Worm (Caenorhabditis elegans): ENCODE measurements around the gene metr-1.
"Not testable (repeated sequence)": the region's sequence is repeated elsewhere in the genome, so short reads cannot be mapped to it uniquely, and the experiment has no call there.

Gene metr-1

DNA sequence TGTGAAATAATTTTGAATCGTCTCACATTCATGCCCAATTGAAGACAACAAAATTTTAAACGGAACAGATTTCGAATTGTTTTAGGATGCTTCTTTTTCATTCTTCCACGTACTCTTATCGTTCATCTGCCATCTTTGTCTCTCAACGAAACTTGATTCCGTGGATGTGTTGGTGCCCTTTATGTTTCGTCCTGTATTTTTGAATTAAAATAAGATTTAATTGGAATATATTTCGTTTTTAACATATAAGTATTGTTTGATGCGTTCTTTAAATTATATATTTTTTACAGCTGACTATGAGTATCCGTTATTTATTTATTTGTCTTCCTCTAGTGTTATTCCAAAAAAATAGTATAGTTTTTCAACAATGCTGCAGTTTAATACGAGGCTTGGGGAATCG lies 24.3 kb upstream of the metr-1 start, which contains the start of gene gly-1:
gly-1 (minus strand) TSS at position 101 of the 400 bp plus-strand sequence.
- TF ChIP-seq flt-1 (GFP tag; IDR thresholded peaks at IDR 0.05): no peak

DNA sequence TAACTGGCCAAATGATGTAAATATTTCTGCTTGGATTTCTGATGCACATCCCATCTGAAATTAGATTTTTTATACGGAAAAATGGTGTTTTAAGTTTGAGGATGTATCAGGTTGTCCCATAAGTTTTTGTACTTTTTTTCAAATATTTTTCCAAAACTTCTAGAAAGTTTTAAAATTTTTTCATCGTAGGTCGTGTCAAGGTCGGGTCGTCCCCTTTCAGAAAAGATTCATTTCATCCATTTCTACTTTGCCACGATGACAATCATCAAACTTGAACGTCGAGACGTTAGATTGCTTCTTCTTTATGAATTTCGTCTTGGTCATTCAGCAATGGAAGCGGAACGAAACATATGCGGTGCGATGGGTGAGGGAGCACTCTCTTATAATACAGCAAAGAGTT lies 22.0 kb upstream of the metr-1 start, which contains the start of gene sra-12:
sra-12 (minus strand) TSS at position 101 of the 400 bp plus-strand sequence.
- not testable (repeated sequence) for TF ChIP-seq cog-1 (tag; optimal IDR thresholded peaks at IDR 0.05); ztf-29 (GFP tag; IDR thresholded peaks at IDR 0.05); ref-1 (GFP tag; conservative IDR thresholded peaks at IDR 0.05)

DNA sequence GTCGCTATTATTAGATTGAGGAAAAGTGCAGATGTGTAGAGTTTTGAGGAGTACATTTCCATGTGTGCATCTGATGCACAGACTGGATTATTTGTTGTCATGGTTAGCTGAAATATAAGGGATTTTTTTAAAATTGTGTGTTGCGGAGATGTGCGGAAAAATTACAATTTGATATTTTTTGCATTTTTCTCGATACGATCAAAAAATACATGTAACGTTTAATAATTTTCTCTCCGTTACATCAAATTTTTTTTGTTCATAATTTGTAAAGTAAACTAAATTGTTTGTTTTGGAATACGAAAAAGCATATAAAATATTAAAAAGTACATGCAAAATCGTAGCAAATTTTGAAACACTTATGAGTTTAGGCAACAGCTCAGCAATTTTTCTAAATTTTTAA lies 16.1 kb upstream of the metr-1 start, which contains the start of gene sra-11:
sra-11 (minus strand) TSS at position 101 of the 400 bp plus-strand sequence.
- no peak for TF ChIP-seq klf-2 (GFP tag; conservative IDR thresholded peaks at IDR 0.05)
- no peak for TF ChIP-seq ztf-29 (GFP tag; IDR thresholded peaks at IDR 0.05)
- TF ChIP-seq cog-1 (tag; optimal IDR thresholded peaks at IDR 0.05): no peak
- no peak for TF ChIP-seq ztf-23 (GFP tag; IDR thresholded peaks at IDR 0.05)
- TF ChIP-seq med-1 (GFP tag; optimal IDR thresholded peaks at IDR 0.05; ENCODE audit: insufficient read depth): no peak
- TF ChIP-seq tab-1 (GFP tag; IDR thresholded peaks at IDR 0.05): no peak
- no peak for TF ChIP-seq T22C8.4 (GFP tag; IDR thresholded peaks at IDR 0.05)
- no peak for TF ChIP-seq flt-1 (GFP tag; IDR thresholded peaks at IDR 0.05)
- TF ChIP-seq ref-1 (GFP tag; conservative IDR thresholded peaks at IDR 0.05): no peak

DNA sequence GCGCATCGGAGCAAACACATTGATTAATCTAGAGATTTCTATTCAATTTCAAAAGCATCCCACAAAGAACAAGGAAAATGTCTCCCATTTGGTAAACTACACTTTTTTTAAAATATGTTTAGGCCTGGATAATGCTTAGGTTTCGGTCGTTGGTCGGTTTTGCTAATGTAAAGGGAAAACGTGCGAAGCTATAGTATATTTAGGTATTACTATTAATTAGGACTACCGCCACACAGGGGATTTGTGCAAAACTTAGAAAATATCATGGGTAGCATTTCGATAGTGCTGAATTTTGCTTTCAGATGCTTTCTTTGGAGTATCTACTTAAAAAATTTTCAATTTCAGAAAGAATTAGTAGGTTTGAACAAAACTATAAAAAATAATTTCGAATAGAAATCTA lies 13.4 kb upstream of the metr-1 start:
- TF ChIP-seq T22C8.4 (GFP tag; IDR thresholded peaks at IDR 0.05): no peak
- no peak for TF ChIP-seq tab-1 (GFP tag; IDR thresholded peaks at IDR 0.05)
- no peak for TF ChIP-seq klf-2 (GFP tag; conservative IDR thresholded peaks at IDR 0.05)
- TF ChIP-seq med-1 (GFP tag; optimal IDR thresholded peaks at IDR 0.05; ENCODE audit: insufficient read depth): no peak
- TF ChIP-seq flt-1 (GFP tag; IDR thresholded peaks at IDR 0.05): no peak
- no peak for TF ChIP-seq cog-1 (tag; optimal IDR thresholded peaks at IDR 0.05)
- no peak for TF ChIP-seq ref-1 (GFP tag; conservative IDR thresholded peaks at IDR 0.05)
- TF ChIP-seq ztf-29 (GFP tag; IDR thresholded peaks at IDR 0.05): no peak
- TF ChIP-seq ztf-23 (GFP tag; IDR thresholded peaks at IDR 0.05): no peak

DNA sequence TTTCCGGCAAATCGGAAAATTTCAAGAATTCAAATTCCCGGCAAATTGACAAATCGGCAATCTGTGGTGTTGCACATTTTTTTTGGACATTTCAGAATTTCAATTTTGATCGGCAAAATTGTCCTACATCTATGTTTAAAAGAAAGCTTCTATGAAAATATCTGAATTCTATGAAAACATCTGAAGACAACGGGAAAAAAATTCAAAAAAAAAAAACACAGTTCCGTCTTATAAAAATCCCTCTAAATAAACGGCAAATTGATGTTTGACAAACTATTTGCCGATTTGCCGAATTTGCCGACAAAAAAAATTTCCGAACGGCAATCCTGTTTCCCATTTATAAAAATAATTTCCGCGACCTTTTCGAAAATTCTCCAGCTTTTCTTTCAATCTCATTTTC lies 12.0 kb upstream of the metr-1 start, which contains the start of gene F44F4.15:
F44F4.15 (plus strand) TSS at position 301 of the 400 bp plus-strand sequence.
- TF ChIP-seq ztf-29 (GFP tag; IDR thresholded peaks at IDR 0.05): no peak
- TF ChIP-seq ref-1 (GFP tag; conservative IDR thresholded peaks at IDR 0.05): no peak
- TF ChIP-seq med-1 (GFP tag; optimal IDR thresholded peaks at IDR 0.05; ENCODE audit: insufficient read depth): no peak
- no peak for TF ChIP-seq tab-1 (GFP tag; IDR thresholded peaks at IDR 0.05)
- no peak for TF ChIP-seq T22C8.4 (GFP tag; IDR thresholded peaks at IDR 0.05)
- TF ChIP-seq klf-2 (GFP tag; conservative IDR thresholded peaks at IDR 0.05): no peak
- TF ChIP-seq ztf-23 (GFP tag; IDR thresholded peaks at IDR 0.05): no peak
- TF ChIP-seq cog-1 (tag; optimal IDR thresholded peaks at IDR 0.05): no peak
- no peak for TF ChIP-seq flt-1 (GFP tag; IDR thresholded peaks at IDR 0.05)

DNA sequence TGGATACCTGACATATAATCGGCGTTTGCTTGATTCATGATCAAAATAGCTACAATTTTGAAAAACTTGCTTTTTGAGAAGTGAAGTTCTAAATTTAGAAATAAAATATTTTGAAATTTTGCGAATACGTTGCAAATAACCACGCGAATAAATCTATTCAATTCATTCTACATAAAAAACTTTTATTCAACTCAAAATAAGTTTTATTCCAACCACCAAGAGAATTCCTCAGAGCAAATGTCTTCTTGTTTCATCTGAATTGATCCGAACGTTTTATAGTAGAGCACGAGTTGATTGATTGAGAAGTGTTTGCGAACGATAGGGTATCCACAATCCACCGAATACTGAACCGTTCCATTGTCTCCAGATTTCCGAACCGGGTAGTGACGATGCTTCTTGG lies 10.6 kb upstream of the metr-1 start, which contains the start of gene F44F4.9:
F44F4.9 (minus strand) TSS at position 101 of the 400 bp plus-strand sequence.
- TF ChIP-seq klf-2 (GFP tag; conservative IDR thresholded peaks at IDR 0.05) (no peak), ref-1 (GFP tag; conservative IDR thresholded peaks at IDR 0.05) (no peak), flt-1 (GFP tag; IDR thresholded peaks at IDR 0.05) (no peak), ztf-29 (GFP tag; IDR thresholded peaks at IDR 0.05) (no peak), T22C8.4 (GFP tag; IDR thresholded peaks at IDR 0.05) (no peak), tab-1 (GFP tag; IDR thresholded peaks at IDR 0.05) (no peak), med-1 (GFP tag; optimal IDR thresholded peaks at IDR 0.05; ENCODE audit: insufficient read depth) (no peak), cog-1 (tag; optimal IDR thresholded peaks at IDR 0.05) (no peak), ztf-23 (GFP tag; IDR thresholded peaks at IDR 0.05) (no peak)

DNA sequence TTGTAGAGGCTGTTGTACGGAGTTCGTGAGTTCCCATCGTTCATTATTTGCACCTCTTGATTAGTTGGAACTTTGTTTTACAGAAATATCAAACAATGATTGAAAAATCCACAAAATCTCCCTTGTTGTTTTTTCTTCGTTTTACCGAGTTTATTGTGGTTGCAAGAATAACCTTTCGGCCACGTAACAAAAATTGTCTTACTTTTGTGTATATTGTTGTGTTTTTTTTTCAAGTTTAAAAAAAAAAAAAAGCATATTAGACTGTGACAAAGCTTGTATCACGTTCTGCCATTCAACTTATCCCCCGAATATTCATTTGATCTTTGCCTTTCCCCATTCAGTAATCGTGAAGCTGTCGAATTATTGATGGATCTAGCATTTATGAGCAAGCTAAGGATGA lies 9.2 kb upstream of the metr-1 start, which contains the start of gene F44F4.10:
F44F4.10 (minus strand) TSS at position 101 of the 400 bp plus-strand sequence.
- no peak for TF ChIP-seq ztf-29 (GFP tag; IDR thresholded peaks at IDR 0.05)

DNA sequence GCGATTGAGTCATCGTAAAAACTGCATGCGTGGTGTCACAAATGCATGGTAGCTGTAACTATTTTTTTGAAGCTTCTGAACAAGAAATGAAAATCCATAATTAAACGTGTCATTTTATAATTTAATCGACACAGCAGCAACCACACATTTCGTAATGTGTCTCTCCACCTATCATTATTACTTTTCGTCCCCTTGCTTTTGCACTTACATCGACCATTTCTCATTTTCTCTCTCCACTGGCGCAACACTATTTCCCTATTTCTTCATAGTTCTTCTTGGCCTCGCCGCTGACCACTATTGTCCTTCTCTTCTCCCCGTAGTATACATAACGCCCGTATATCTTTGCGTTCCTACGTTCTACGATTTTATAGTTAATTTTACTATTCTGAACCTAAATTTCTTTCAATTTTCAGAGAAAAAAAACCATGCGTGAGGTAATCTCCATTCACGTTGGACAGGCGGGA lies 8.0 kb upstream of the metr-1 start, which contains the start of gene tba-4:
tba-4 (plus strand) TSS at position 414 of the 464 bp plus-strand sequence.
- TF ChIP-seq ref-1 (GFP tag; conservative IDR thresholded peaks at IDR 0.05): no peak
- TF ChIP-seq cog-1 (tag; optimal IDR thresholded peaks at IDR 0.05): no peak
- TF ChIP-seq med-1 (GFP tag; optimal IDR thresholded peaks at IDR 0.05; ENCODE audit: insufficient read depth): no peak
- no peak for TF ChIP-seq flt-1 (GFP tag; IDR thresholded peaks at IDR 0.05)
- TF ChIP-seq klf-2 (GFP tag; conservative IDR thresholded peaks at IDR 0.05): no peak
- no peak for TF ChIP-seq ztf-23 (GFP tag; IDR thresholded peaks at IDR 0.05)
- no peak for TF ChIP-seq tab-1 (GFP tag; IDR thresholded peaks at IDR 0.05)
- TF ChIP-seq T22C8.4 (GFP tag; IDR thresholded peaks at IDR 0.05): no peak
- TF ChIP-seq ztf-29 (GFP tag; IDR thresholded peaks at IDR 0.05): no peak

DNA sequence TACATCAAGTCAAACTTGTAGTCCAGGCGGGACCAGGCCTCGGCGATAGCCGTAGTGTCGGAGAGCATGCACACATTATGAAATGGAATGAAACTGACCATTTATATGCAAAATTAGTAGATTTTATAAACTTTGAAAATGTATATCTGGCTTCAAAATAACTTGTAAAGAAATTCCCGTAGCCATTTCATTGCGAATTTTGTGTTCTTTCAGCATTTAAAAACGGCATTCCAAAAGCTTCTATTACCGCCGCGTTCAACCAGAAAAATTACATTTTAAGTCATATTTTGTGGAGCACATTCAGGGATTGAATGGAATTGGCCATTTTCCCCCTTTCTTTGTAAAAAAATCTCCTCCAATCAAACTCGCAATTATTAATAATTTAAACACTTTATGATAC lies 3.5 kb upstream of the metr-1 start, which contains the start of gene Y19D2B.1:
Y19D2B.1 (minus strand) TSS at position 101 of the 400 bp plus-strand sequence.
- TF ChIP-seq ref-1 (GFP tag; conservative IDR thresholded peaks at IDR 0.05); ztf-29 (GFP tag; IDR thresholded peaks at IDR 0.05); ztf-23 (GFP tag; IDR thresholded peaks at IDR 0.05): not testable (repeated sequence)

DNA sequence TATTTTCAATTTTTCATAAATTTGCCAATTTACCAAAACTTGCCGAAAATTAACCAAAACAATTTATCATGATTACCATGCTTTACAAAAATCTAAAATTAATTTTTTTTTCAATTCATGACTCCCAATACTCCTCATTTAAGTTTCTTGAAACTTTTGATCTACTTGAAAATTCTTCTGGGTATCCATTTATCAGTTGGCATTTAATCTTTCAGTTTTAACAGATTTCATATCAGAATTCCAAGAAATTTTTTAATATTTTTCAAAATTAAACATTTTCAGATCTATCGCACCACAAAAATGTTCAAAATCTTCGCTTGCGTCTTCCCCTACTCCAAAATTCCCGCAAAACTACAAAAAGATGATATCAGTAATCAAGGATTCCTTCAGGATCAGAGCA lies 2.4 kb upstream of the metr-1 start, which contains the start of gene Y19D2B.2:
Y19D2B.2 (plus strand) TSS at position 301 of the 400 bp plus-strand sequence.
- no peak for TF ChIP-seq med-1 (GFP tag; optimal IDR thresholded peaks at IDR 0.05; ENCODE audit: insufficient read depth)
- TF ChIP-seq klf-2 (GFP tag; conservative IDR thresholded peaks at IDR 0.05): no peak
- no peak for TF ChIP-seq ztf-23 (GFP tag; IDR thresholded peaks at IDR 0.05)
- no peak for TF ChIP-seq tab-1 (GFP tag; IDR thresholded peaks at IDR 0.05)
- no peak for TF ChIP-seq ref-1 (GFP tag; conservative IDR thresholded peaks at IDR 0.05)
- no peak for TF ChIP-seq flt-1 (GFP tag; IDR thresholded peaks at IDR 0.05)
- no peak for TF ChIP-seq cog-1 (tag; optimal IDR thresholded peaks at IDR 0.05)
- TF ChIP-seq T22C8.4 (GFP tag; IDR thresholded peaks at IDR 0.05): no peak
- TF ChIP-seq ztf-29 (GFP tag; IDR thresholded peaks at IDR 0.05): no peak

All from whole organism, midembryonic.